Fruit fly (Drosophila melanogaster) whole organism, embryonic: ENCODE measurements around the gene Sec22.
A peak's percentile ranks its signal among the peaks of the same experiment; 100 is the strongest.

Experiments used
- B-H2 ChIP-seq: fragments of 200-800 bp; sonication (Bioruptor generic); optimal IDR thresholded peaks from 2 replicates; lab custom pipeline; 2018; ENCODE audit warnings: missing biosample characterization, mild to moderate bottlenecking, missing genetic modification characterization
- CG10274 ChIP-seq: fragments of 200-800 bp; sonication (Bioruptor generic); optimal IDR thresholded peaks from 3 replicates; lab custom pipeline; 2017; ENCODE audit warnings: missing biosample characterization, mild to moderate bottlenecking, missing genetic modification characterization
- CG11093 ChIP-seq: fragments of 200-800 bp; sonication (Bioruptor generic); IDR thresholded peaks from 3 replicates; pipeline ENCODE4 v1.3.6; 2022; ENCODE audit warnings: missing biosample characterization, missing genetic modification characterization
- CG12104 ChIP-seq: fragments of 200-800 bp; sonication (Bioruptor generic); optimal IDR thresholded peaks from 3 replicates; lab custom pipeline; 2016; ENCODE audit warnings: missing biosample characterization, missing genetic modification characterization
- CG13424 ChIP-seq: fragments of 200-800 bp; sonication (Bioruptor generic); optimal IDR thresholded peaks from 2 replicates; lab custom pipeline; 2019; ENCODE audit warnings: missing biosample characterization, mild to moderate bottlenecking, missing genetic modification characterization, moderate library complexity
- CG16779 ChIP-seq: fragments of 200-800 bp; sonication (Bioruptor generic); IDR thresholded peaks from 2 replicates; pipeline ENCODE4 v1.3.6; 2022; ENCODE audit warnings: missing biosample characterization, missing genetic modification characterization
- CG17912 ChIP-seq: fragments of 200-800 bp; sonication (Bioruptor generic); optimal IDR thresholded peaks from 2 replicates; lab custom pipeline; 2018; ENCODE audit warnings: missing biosample characterization, mild to moderate bottlenecking, missing genetic modification characterization
- CG18262 ChIP-seq: fragments of 200-800 bp; optimal IDR thresholded peaks from 3 replicates; lab custom pipeline; 2019; ENCODE audit warnings: missing biosample characterization, mild to moderate bottlenecking, missing genetic modification characterization, moderate library complexity
- CG30403 ChIP-seq: fragments of 200-800 bp; sonication (Bioruptor generic); optimal IDR thresholded peaks from 3 replicates; lab custom pipeline; 2016; ENCODE audit warnings: missing biosample characterization, missing genetic modification characterization
- CG3163 ChIP-seq: fragments of 200-800 bp; sonication (Bioruptor generic); optimal IDR thresholded peaks from 3 replicates; lab custom pipeline; 2016; ENCODE audit warnings: missing biosample characterization, missing genetic modification characterization
- CG3838 ChIP-seq: fragments of 200-800 bp; sonication (Bioruptor generic); optimal IDR thresholded peaks from 3 replicates; lab custom pipeline; 2016; ENCODE audit warnings: missing biosample characterization, missing genetic modification characterization
- CG4707 ChIP-seq: fragments of 200-800 bp; sonication (Bioruptor generic); optimal IDR thresholded peaks from 2 replicates; lab custom pipeline; 2018; ENCODE audit warnings: missing biosample characterization, mild to moderate bottlenecking, missing genetic modification characterization, moderate library complexity
- CG5245 ChIP-seq: fragments of 200-800 bp; sonication (Bioruptor generic); optimal IDR thresholded peaks from 3 replicates; lab custom pipeline; 2016; ENCODE audit warnings: missing biosample characterization, missing genetic modification characterization
- CG6654 ChIP-seq: fragments of 200-800 bp; sonication (Bioruptor generic); optimal IDR thresholded peaks from 2 replicates; lab custom pipeline; 2017; ENCODE audit warnings: missing biosample characterization, mild to moderate bottlenecking, missing genetic modification characterization
- CG9437 ChIP-seq: fragments of 200-800 bp; sonication (Bioruptor generic); optimal IDR thresholded peaks from 2 replicates; lab custom pipeline; 2018; ENCODE audit warnings: missing biosample characterization, mild to moderate bottlenecking, missing genetic modification characterization
- CG9797 ChIP-seq: fragments of 200-800 bp; sonication (Bioruptor generic); optimal IDR thresholded peaks from 3 replicates; lab custom pipeline; 2018; ENCODE audit warnings: missing biosample characterization, mild to moderate bottlenecking, missing genetic modification characterization
- CG9817 ChIP-seq: fragments of 200-800 bp; sonication (Bioruptor generic); optimal IDR thresholded peaks from 2 replicates; lab custom pipeline; 2018; ENCODE audit warnings: missing biosample characterization, mild to moderate bottlenecking, missing genetic modification characterization, moderate library complexity
- CHES-1-like ChIP-seq: fragments of 200-800 bp; sonication (Bioruptor generic); optimal IDR thresholded peaks from 2 replicates; lab custom pipeline; 2016; ENCODE audit warnings: missing biosample characterization, missing genetic modification characterization
- CTCF ChIP-seq: fragments of 200-800 bp; sonication (Bioruptor generic); optimal IDR thresholded peaks from 2 replicates; lab custom pipeline; 2017; ENCODE audit warnings: missing biosample characterization, mild to moderate bottlenecking, missing genetic modification characterization, moderate library complexity
- Camta ChIP-seq: fragments of 200-800 bp; sonication (Bioruptor generic); optimal IDR thresholded peaks from 2 replicates; lab custom pipeline; 2016; ENCODE audit warnings: missing biosample characterization, missing genetic modification characterization
- Eip74EF ChIP-seq, 2 experiments: fragments of 200-800 bp in 1 of 2; fragments of >200 bp in 1 of 2; sonication (Bioruptor generic) in 1 of 2; optimal IDR thresholded peaks; 2 replicates each; lab custom pipeline; 2017 to 2019; ENCODE audit warnings: missing biosample characterization in 2 of 2, missing genetic modification characterization in 2 of 2, mild to moderate bottlenecking in 1 of 2, moderate library complexity in 1 of 2
- Hr39 ChIP-seq: fragments of >200 bp; optimal IDR thresholded peaks from 2 replicates; lab custom pipeline; 2017
- Jarid2 ChIP-seq: fragments of 200-800 bp; sonication (Bioruptor generic); optimal IDR thresholded peaks from 3 replicates; lab custom pipeline; 2017; ENCODE audit warnings: mild to moderate bottlenecking, missing biosample characterization, missing genetic modification reagents, missing genetic modification characterization
- MBD-R2 ChIP-seq: fragments of 200-800 bp; sonication (Bioruptor generic); IDR thresholded peaks from 2 replicates; pipeline ENCODE4 v1.3.6; 2022; ENCODE audit warnings: missing biosample characterization, missing genetic modification characterization
- NC2β ChIP-seq: fragments of 200-800 bp; sonication (Bioruptor generic); optimal IDR thresholded peaks from 2 replicates; lab custom pipeline; 2016; ENCODE audit warnings: missing biosample characterization, missing genetic modification characterization
- cato ChIP-seq: fragments of 200-800 bp; sonication (Bioruptor generic); optimal IDR thresholded peaks from 2 replicates; lab custom pipeline; 2016; ENCODE audit warnings: missing biosample characterization, missing genetic modification characterization, borderline replicate concordance
- caup ChIP-seq: fragments of 200-800 bp; sonication (Bioruptor generic); optimal IDR thresholded peaks from 3 replicates; lab custom pipeline; 2017; ENCODE audit warnings: missing biosample characterization, mild to moderate bottlenecking, missing genetic modification characterization, moderate library complexity; ENCODE audit not compliant: severe bottlenecking
- chif ChIP-seq, 2 experiments: fragments of 200-800 bp; sonication (Bioruptor generic); optimal IDR thresholded peaks; 3 replicates each; lab custom pipeline; 2016; ENCODE audit warnings: missing biosample characterization in 2 of 2, missing genetic modification characterization in 2 of 2
- ci ChIP-seq: fragments of 200-800 bp; sonication (Bioruptor generic); IDR thresholded peaks from 3 replicates; pipeline ENCODE4 v1.3.6; 2022; ENCODE audit warnings: missing biosample characterization, missing genetic modification characterization
- crc ChIP-seq: fragments of 200-800 bp; sonication (Bioruptor generic); optimal IDR thresholded peaks from 2 replicates; lab custom pipeline; 2016; ENCODE audit warnings: missing biosample characterization, missing genetic modification characterization
- crp ChIP-seq, 2 experiments: fragments of 200-800 bp; sonication (Bioruptor generic); optimal IDR thresholded peaks; 2 replicates in 1 of 2; 3 replicates in 1 of 2; lab custom pipeline; 2017; ENCODE audit warnings: missing biosample characterization in 2 of 2, missing genetic modification characterization in 2 of 2, mild to moderate bottlenecking in 1 of 2, moderate library complexity in 1 of 2
- dan ChIP-seq: fragments of 200-800 bp; sonication (Bioruptor generic); IDR thresholded peaks from 2 replicates; pipeline ENCODE4 v1.3.6; 2022; ENCODE audit warnings: missing biosample characterization, missing genetic modification characterization
- dati ChIP-seq: fragments of 200-800 bp; sonication (Bioruptor generic); IDR thresholded peaks from 2 replicates; pipeline ENCODE4 v1.3.6; 2022; ENCODE audit warnings: missing biosample characterization, missing genetic modification characterization
- emc ChIP-seq: fragments of 200-800 bp; sonication (Bioruptor generic); optimal IDR thresholded peaks from 2 replicates; lab custom pipeline; 2016; ENCODE audit warnings: missing biosample characterization, missing genetic modification characterization
- ftz-f1 ChIP-seq: fragments of 200-800 bp; sonication (Bioruptor generic); optimal IDR thresholded peaks from 2 replicates; lab custom pipeline; 2016; ENCODE audit warnings: missing biosample characterization, missing genetic modification characterization
- fu2 ChIP-seq: fragments of 200-800 bp; sonication (Bioruptor generic); optimal IDR thresholded peaks from 2 replicates; lab custom pipeline; 2016; ENCODE audit warnings: missing biosample characterization, missing genetic modification characterization
- gsb ChIP-seq: fragments of 200-800 bp; sonication (Bioruptor generic); IDR thresholded peaks from 2 replicates; pipeline ENCODE4 v1.3.6; 2022; ENCODE audit warnings: missing biosample characterization, missing genetic modification characterization
- ind ChIP-seq: fragments of 200-800 bp; sonication (Bioruptor generic); optimal IDR thresholded peaks from 3 replicates; lab custom pipeline; 2016; ENCODE audit warnings: missing biosample characterization, missing genetic modification characterization
- luna ChIP-seq: fragments of 200-800 bp; sonication (Bioruptor generic); optimal IDR thresholded peaks from 2 replicates; lab custom pipeline; 2016; ENCODE audit warnings: missing biosample characterization, missing genetic modification characterization
- pb ChIP-seq: fragments of 200-800 bp; sonication (Bioruptor generic); optimal IDR thresholded peaks from 3 replicates; lab custom pipeline; 2016; ENCODE audit warnings: missing biosample characterization, missing genetic modification characterization
- pita ChIP-seq: fragments of 200-800 bp; sonication (Bioruptor generic); optimal IDR thresholded peaks from 2 replicates; lab custom pipeline; 2017; ENCODE audit warnings: missing biosample characterization, mild to moderate bottlenecking, missing genetic modification characterization
- pnt ChIP-seq: fragments of 200-800 bp; sonication (Bioruptor generic); optimal IDR thresholded peaks from 3 replicates; lab custom pipeline; 2016; ENCODE audit warnings: missing biosample characterization, missing genetic modification characterization
- ranshi ChIP-seq: fragments of 200-800 bp; sonication (Bioruptor generic); IDR thresholded peaks from 2 replicates; pipeline ENCODE4 v1.3.6; 2022; ENCODE audit warnings: missing biosample characterization, missing genetic modification characterization
- row ChIP-seq: fragments of 200-800 bp; sonication (Bioruptor generic); IDR thresholded peaks from 3 replicates; pipeline ENCODE4 v1.3.6; 2022; ENCODE audit warnings: missing biosample characterization, missing genetic modification characterization
- shn ChIP-seq: fragments of 200-800 bp; sonication (Bioruptor generic); optimal IDR thresholded peaks from 3 replicates; lab custom pipeline; 2016; ENCODE audit warnings: missing biosample characterization, missing genetic modification characterization
- slou ChIP-seq: fragments of 200-800 bp; sonication (Bioruptor generic); optimal IDR thresholded peaks from 3 replicates; lab custom pipeline; 2016; ENCODE audit warnings: missing biosample characterization, missing genetic modification characterization
- stc ChIP-seq: fragments of 200-800 bp; sonication (Bioruptor generic); IDR thresholded peaks from 2 replicates; pipeline ENCODE4 v1.3.6; 2022; ENCODE audit warnings: missing biosample characterization, missing genetic modification characterization
- sug ChIP-seq: fragments of 200-800 bp; optimal IDR thresholded peaks from 2 replicates; lab custom pipeline; 2019; ENCODE audit warnings: missing biosample characterization, mild to moderate bottlenecking, missing genetic modification characterization, moderate library complexity
- tap ChIP-seq: fragments of 200-800 bp; optimal IDR thresholded peaks from 3 replicates; lab custom pipeline; 2019; ENCODE audit warnings: missing biosample characterization, mild to moderate bottlenecking, missing genetic modification characterization, moderate library complexity
- tna ChIP-seq: fragments of 200-800 bp; sonication (Bioruptor generic); IDR thresholded peaks from 2 replicates; pipeline ENCODE4 v1.3.6; 2022; ENCODE audit warnings: missing biosample characterization, missing genetic modification characterization; ENCODE audit not compliant: partially characterized antibody
- vfl ChIP-seq: fragments of 200-800 bp; sonication (Bioruptor generic); optimal IDR thresholded peaks from 2 replicates; lab custom pipeline; 2016; ENCODE audit warnings: missing biosample characterization, missing genetic modification characterization
- yki ChIP-seq: fragments of >200 bp; optimal IDR thresholded peaks from 3 replicates; lab custom pipeline; 2018

The Sec22 gene

DNA sequence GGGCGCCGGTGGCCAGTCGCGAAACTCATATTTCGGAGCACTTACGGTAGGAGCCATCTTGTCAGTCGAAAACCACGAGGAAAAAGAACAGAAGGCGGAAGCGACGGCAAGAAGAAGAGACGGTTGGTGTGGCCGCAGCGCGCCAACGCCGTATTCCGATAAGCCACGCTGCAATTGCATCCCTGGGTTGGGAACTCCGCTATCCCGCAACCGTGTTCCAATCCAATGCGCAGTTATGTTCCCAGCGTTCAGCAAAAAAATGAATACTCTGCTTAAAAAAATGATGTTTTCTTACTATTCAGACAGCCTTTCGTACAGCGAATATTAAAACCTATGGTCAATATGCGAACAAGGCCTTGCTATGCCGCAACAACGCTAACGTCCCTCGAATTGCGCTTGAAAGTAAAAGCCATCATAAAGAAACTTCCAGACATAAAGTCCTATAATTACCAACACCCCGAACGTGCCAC lies 40.8 kb upstream of the Sec22 start, which contains the start of gene RpL22 (continued):
- TF ChIP-seq CG17912 (GFP tag; lab: Kevin White, UChicago) (peak; percentile 64), yki (no peak), Jarid2 (GFP tag; lab: Kevin White, UChicago) (peak; percentile 81), B-H2 (GFP tag; lab: Kevin White, UChicago) (peak; percentile 87), stc (GFP tag; lab: Robert Waterston, UW) (peak; percentile 86), Eip74EF (GFP tag; optimal IDR thresholded peaks at IDR 0.05; lab: Kevin White, UChicago) (peak in 1 of 2 experiments; percentile 83), crc (peak; percentile 84), pita (GFP tag; lab: Kevin White, UChicago) (peak; percentile 95), CTCF (peak; percentile 79), Camta (GFP tag; lab: Kevin White, UChicago) (peak; percentile 91), CG6654 (GFP tag; lab: Kevin White, UChicago) (peak; percentile 75), pb (GFP tag; lab: Kevin White, UChicago) (peak; percentile 92), CG9437 (GFP tag; lab: Kevin White, UChicago) (peak; percentile 65), MBD-R2 (GFP tag; lab: Robert Waterston, UW) (peak; percentile 92), CG10274 (GFP tag; lab: Kevin White, UChicago) (peak; percentile 78), row (GFP tag; lab: Robert Waterston, UW) (peak; percentile 51; the same call in 2 of the 3 replicates), ci (GFP tag; lab: Robert Waterston, UW) (peak; percentile 97), vfl (GFP tag; lab: Kevin White, UChicago) (peak; percentile 72), tna (GFP tag; lab: Robert Waterston, UW) (no peak), gsb (peak; percentile 62), ind (GFP tag; lab: Kevin White, UChicago) (peak; percentile 71), emc (GFP tag; lab: Kevin White, UChicago) (peak; percentile 92), chif (GFP tag; optimal IDR thresholded peaks at IDR 0.05; lab: Kevin White, UChicago) (peak; percentile 85 to 91), CG3838 (peak; percentile 42), sug (tag; lab: Kevin White, UChicago) (peak; percentile 77), CG4707 (GFP tag; lab: Kevin White, UChicago) (peak; percentile 83), CG11093 (GFP tag; lab: Robert Waterston, UW) (peak; percentile 52; the same call in 1 of the 3 replicates), CG16779 (GFP tag; lab: Robert Waterston, UW) (peak; percentile 70), ranshi (GFP tag; lab: Robert Waterston, UW) (peak; percentile 79), NC2β (GFP tag; lab: Kevin White, UChicago) (peak; percentile 99), CG30403 (GFP tag; lab: Kevin White, UChicago) (peak; percentile 73), CG5245 (GFP tag; lab: Kevin White, UChicago) (peak; percentile 77), crp (GFP tag; optimal IDR thresholded peaks at IDR 0.05; lab: Kevin White, UChicago) (peak in 1 of 2 experiments; percentile 67), CG18262 (tag; lab: Kevin White, UChicago) (peak; percentile 65), CG9817 (peak; percentile 77), CG3163 (GFP tag; lab: Kevin White, UChicago) (peak; percentile 84), CG13424 (tag; lab: Kevin White, UChicago) (peak; percentile 61), tap (tag; lab: Kevin White, UChicago) (peak; percentile 64), dati (GFP tag; lab: Robert Waterston, UW) (peak; percentile 76), CG12104 (GFP tag; lab: Kevin White, UChicago) (peak; percentile 83), shn (GFP tag; lab: Kevin White, UChicago) (peak; percentile 94), slou (GFP tag; lab: Kevin White, UChicago) (peak; percentile 86), dan (GFP tag; lab: Robert Waterston, UW) (no peak), ftz-f1 (peak; percentile 82), pnt (GFP tag; lab: Kevin White, UChicago) (peak; percentile 68), cato (GFP tag; lab: Kevin White, UChicago) (peak; percentile 80), Hr39 (lab: Kevin White, UChicago) (no peak), luna (GFP tag; lab: Kevin White, UChicago) (peak; percentile 85), CG9797 (GFP tag; lab: Kevin White, UChicago) (peak; percentile 99), fu2 (peak; percentile 89), caup (GFP tag; lab: Kevin White, UChicago) (peak; percentile 97), CHES-1-like (GFP tag; lab: Kevin White, UChicago) (peak; percentile 92)
